Fruit fly (Drosophila melanogaster) whole organism, wandering third instar larva: ENCODE measurements around the gene CG44774.

ENCODE experiments used
- Vsx2 ChIP-seq: fragments of 200-300, 225-300 bp; sonication (Bioruptor generic); optimal IDR thresholded peaks from 2 replicates; lab custom pipeline; 2018; ENCODE audit warnings: missing biosample characterization, missing genetic modification characterization; ENCODE audit not compliant: partially characterized antibody
- br ChIP-seq: fragments of 200-800 bp; sonication (Bioruptor generic); optimal IDR thresholded peaks from 2 replicates; lab custom pipeline; 2016; ENCODE audit warnings: missing biosample characterization, missing genetic modification characterization
- foxo ChIP-seq, 2 experiments: fragments of 200-800 bp; sonication (Bioruptor generic); optimal IDR thresholded peaks; 2 replicates in 1 of 2; 3 replicates in 1 of 2; lab custom pipeline; 2016 to 2017; ENCODE audit warnings: missing biosample characterization in 2 of 2, missing genetic modification characterization in 2 of 2
- lola ChIP-seq: fragments of >200 bp; optimal IDR thresholded peaks from 2 replicates; lab custom pipeline; 2017; ENCODE audit warnings: missing biosample characterization, missing genetic modification characterization
- usp ChIP-seq: fragments of >200 bp; optimal IDR thresholded peaks from 2 replicates; lab custom pipeline; 2017; ENCODE audit warnings: missing biosample characterization, missing genetic modification characterization

The CG44774 gene

dm6 chrX:4885875-4886274, 52.0 kb downstream of the CG44774 start:
- no peak for TF ChIP-seq lola
- no peak for TF ChIP-seq foxo (GFP tag; optimal IDR thresholded peaks at IDR 0.05; lab: Kevin White, UChicago)
- no peak for TF ChIP-seq Vsx2
- TF ChIP-seq usp: no peak
- no peak for TF ChIP-seq br (GFP tag; lab: Kevin White, UChicago)
